Worm (Caenorhabditis elegans) whole organism, L2 larva: ENCODE data around the gene F54B11.8.
A peak's percentile ranks its signal among the peaks of the same experiment; 100 is the strongest.

Source experiments
- C34F6.9 ChIP-seq: fragments of 150-350 bp; optimal IDR thresholded peaks from 2 replicates; lab custom pipeline; 2014; ENCODE audit warnings: missing biosample characterization, missing genetic modification characterization
- F13H6.1 ChIP-seq: sonication (generic microtip); optimal IDR thresholded peaks from 2 replicates; lab custom pipeline; 2016; ENCODE audit warnings: missing genetic modification characterization, missing compliant biosample characterization
- R02D3.7 ChIP-seq: fragments of 150-350 bp; optimal IDR thresholded peaks from 2 replicates; lab custom pipeline; 2014; ENCODE audit warnings: missing biosample characterization, missing genetic modification characterization
- Y55F3AM.14 ChIP-seq: fragments of 200-800 bp; sonication (Bioruptor generic); optimal IDR thresholded peaks from 2 replicates; lab custom pipeline; 2018; ENCODE audit warnings: mild to moderate bottlenecking, missing genetic modification characterization, missing compliant biosample characterization
- alr-1 ChIP-seq: fragments of 150-350 bp; optimal IDR thresholded peaks from 2 replicates; lab custom pipeline; 2014; ENCODE audit warnings: missing biosample characterization, missing genetic modification characterization
- aly-2 ChIP-seq: fragments of 150-350 bp; optimal IDR thresholded peaks from 2 replicates; lab custom pipeline; 2014; ENCODE audit warnings: missing biosample characterization, missing genetic modification characterization
- ama-1 ChIP-seq: fragments of 150-350 bp; optimal IDR thresholded peaks from 2 replicates; lab custom pipeline; 2018; ENCODE audit warnings: inconsistent platforms
- blmp-1 ChIP-seq: sonication (generic microtip); optimal IDR thresholded peaks from 2 replicates; lab custom pipeline; 2017; ENCODE audit warnings: missing genetic modification characterization, mild to moderate bottlenecking, missing compliant biosample characterization, antibody characterized with exemption, moderate library complexity; ENCODE audit not compliant: insufficient read depth
- ceh-16 ChIP-seq: fragments of 150-350 bp; optimal IDR thresholded peaks from 2 replicates; lab custom pipeline; 2014; ENCODE audit warnings: missing biosample characterization, missing genetic modification characterization
- ceh-82 ChIP-seq: fragments of 150-350 bp; optimal IDR thresholded peaks from 2 replicates; lab custom pipeline; 2014; ENCODE audit warnings: missing biosample characterization, missing genetic modification characterization
- crh-2 ChIP-seq: sonication (generic microtip); optimal IDR thresholded peaks from 2 replicates; lab custom pipeline; 2017; ENCODE audit warnings: missing biosample characterization, missing genetic modification characterization
- dmd-4 ChIP-seq: sonication (generic microtip); optimal IDR thresholded peaks from 2 replicates; lab custom pipeline; 2017; ENCODE audit warnings: missing biosample characterization, missing genetic modification characterization
- egl-27 ChIP-seq: sonication (generic microtip); optimal IDR thresholded peaks from 3 replicates; lab custom pipeline; 2017; ENCODE audit warnings: missing biosample characterization, missing genetic modification reagents, missing genetic modification characterization
- elt-1 ChIP-seq: fragments of 150-350 bp; optimal IDR thresholded peaks from 2 replicates; lab custom pipeline; 2014; ENCODE audit warnings: missing biosample characterization, missing genetic modification characterization
- elt-3 ChIP-seq: sonication (generic microtip); optimal IDR thresholded peaks from 2 replicates; lab custom pipeline; 2017; ENCODE audit warnings: missing biosample characterization, missing genetic modification characterization
- fos-1 ChIP-seq: fragments of 150-350 bp; optimal IDR thresholded peaks from 2 replicates; lab custom pipeline; 2014; ENCODE audit warnings: missing biosample characterization, missing genetic modification characterization
- gmeb-1 ChIP-seq: fragments of 150-350 bp; optimal IDR thresholded peaks from 2 replicates; lab custom pipeline; 2014; ENCODE audit warnings: missing biosample characterization, missing genetic modification characterization
- lin-11 ChIP-seq: fragments of 150-350 bp; sonication (generic microtip); optimal IDR thresholded peaks from 2 replicates; lab custom pipeline; 2014; ENCODE audit warnings: missing biosample characterization, missing genetic modification characterization, inconsistent platforms, mixed read lengths
- lin-13 ChIP-seq: fragments of 150-350 bp; optimal IDR thresholded peaks from 2 replicates; lab custom pipeline; 2014; ENCODE audit warnings: missing biosample characterization, missing genetic modification reagents, missing genetic modification characterization
- lsy-2 ChIP-seq, 2 experiments: fragments of 150-350 bp in 1 of 2; sonication (generic microtip) in 1 of 2; optimal IDR thresholded peaks; 2 replicates each; lab custom pipeline; 2014 to 2017; ENCODE audit warnings: missing biosample characterization in 2 of 2, missing genetic modification characterization in 2 of 2
- mab-5 ChIP-seq: fragments of 150-350 bp; optimal IDR thresholded peaks from 2 replicates; lab custom pipeline; 2014; ENCODE audit warnings: missing biosample characterization, missing genetic modification characterization
- mbf-1 ChIP-seq: sonication (generic microtip); optimal IDR thresholded peaks from 2 replicates; lab custom pipeline; 2017; ENCODE audit warnings: missing biosample characterization, missing genetic modification characterization
- mdl-1 ChIP-seq, 2 experiments: fragments of 150-350 bp in 1 of 2; sonication (generic microtip) in 1 of 2; optimal IDR thresholded peaks; 2 replicates each; lab custom pipeline; 2017; ENCODE audit warnings: missing biosample characterization in 2 of 2, missing genetic modification characterization in 2 of 2
- nhr-10 ChIP-seq: sonication (generic microtip); optimal IDR thresholded peaks from 2 replicates; lab custom pipeline; 2017; ENCODE audit warnings: missing biosample characterization, missing genetic modification characterization
- nhr-12 ChIP-seq: fragments of 150-350 bp; optimal IDR thresholded peaks from 2 replicates; lab custom pipeline; 2014; ENCODE audit warnings: missing biosample characterization, missing genetic modification characterization
- nhr-129 ChIP-seq: fragments of 150-350 bp; optimal IDR thresholded peaks from 2 replicates; lab custom pipeline; 2014; ENCODE audit warnings: missing biosample characterization, missing genetic modification characterization
- nhr-21 ChIP-seq: fragments of 150-350 bp; optimal IDR thresholded peaks from 2 replicates; lab custom pipeline; 2014; ENCODE audit warnings: missing biosample characterization, missing genetic modification characterization
- nhr-237 ChIP-seq: fragments of 150-350 bp; optimal IDR thresholded peaks from 2 replicates; lab custom pipeline; 2014; ENCODE audit warnings: missing biosample characterization, missing genetic modification characterization
- nhr-25 ChIP-seq: fragments of 150-350 bp; sonication (generic microtip); optimal IDR thresholded peaks from 3 replicates; lab custom pipeline; 2014; ENCODE audit warnings: missing biosample characterization, missing genetic modification characterization
- nhr-6 ChIP-seq: fragments of 150-350 bp; optimal IDR thresholded peaks from 2 replicates; lab custom pipeline; 2014; ENCODE audit warnings: missing biosample characterization, missing genetic modification characterization
- sem-4 ChIP-seq: fragments of 150-350 bp; optimal IDR thresholded peaks from 2 replicates; lab custom pipeline; 2014; ENCODE audit warnings: missing biosample characterization, missing genetic modification reagents, missing genetic modification characterization
- snpc-4 ChIP-seq: fragments of 150-350 bp; optimal IDR thresholded peaks from 2 replicates; lab custom pipeline; 2014; ENCODE audit warnings: missing biosample characterization, missing genetic modification characterization
- unc-39 ChIP-seq: fragments of 150-350 bp; optimal IDR thresholded peaks from 2 replicates; lab custom pipeline; 2014; ENCODE audit warnings: missing biosample characterization, missing genetic modification characterization
- unc-55 ChIP-seq: fragments of 150-350 bp; sonication (generic microtip); optimal IDR thresholded peaks from 3 replicates; lab custom pipeline; 2014; ENCODE audit warnings: missing biosample characterization, missing genetic modification reagents, missing genetic modification characterization
- unc-62 ChIP-seq: fragments of 150-350 bp; optimal IDR thresholded peaks from 2 replicates; lab custom pipeline; 2014; ENCODE audit warnings: missing biosample characterization, missing genetic modification reagents, missing genetic modification characterization
- zag-1 ChIP-seq: fragments of 150-350 bp; optimal IDR thresholded peaks from 2 replicates; lab custom pipeline; 2014; ENCODE audit warnings: missing biosample characterization, missing genetic modification characterization
- ztf-1 ChIP-seq: fragments of 200-800 bp; sonication (Bioruptor generic); conservative IDR thresholded peaks from 2 replicates; pipeline ENCODE4 v1.3.6; 2022; ENCODE audit warnings: missing genetic modification characterization, missing compliant biosample characterization
- ztf-11 ChIP-seq: sonication (generic microtip); optimal IDR thresholded peaks from 2 replicates; lab custom pipeline; 2017; ENCODE audit warnings: missing biosample characterization, missing genetic modification characterization
- ztf-4 ChIP-seq: fragments of 150-350 bp; optimal IDR thresholded peaks from 2 replicates; lab custom pipeline; 2014; ENCODE audit warnings: missing biosample characterization, missing genetic modification characterization

The F54B11.8 gene

ce11 chrX:13584725-13585371 is 18.9 kb downstream of the F54B11.8 start, which contains the start of gene unc-84:
unc-84 (plus strand) TSS chrX:13584775.
- TF ChIP-seq ama-1 (lab: Kevin White, UChicago) (no peak), unc-55 (GFP tag; lab: Kevin White, UChicago) (peak; percentile 9), gmeb-1 (tag; lab: Kevin White, UChicago) (peak; percentile 55), nhr-6 (tag; lab: Kevin White, UChicago) (no peak), mbf-1 (tag; lab: Kevin White, UChicago) (no peak), C34F6.9 (tag; lab: Kevin White, UChicago) (peak; percentile 2), F13H6.1 (tag; lab: Kevin White, UChicago) (peak; percentile 1)

ce11 chrX:13583895-13584344 is 19.8 kb downstream of the F54B11.8 start:
- peak; percentile 40 for TF ChIP-seq fos-1
- TF ChIP-seq unc-55 (GFP tag; lab: Kevin White, UChicago): peak; percentile 11
- TF ChIP-seq F13H6.1 (tag; lab: Kevin White, UChicago): peak; percentile 65
- no peak for TF ChIP-seq zag-1 (tag; lab: Kevin White, UChicago)
- no peak for TF ChIP-seq elt-1 (tag; lab: Kevin White, UChicago)
- no peak for TF ChIP-seq elt-3
- TF ChIP-seq ceh-16 (tag; lab: Kevin White, UChicago): peak; percentile 73
- peak; percentile 73 for TF ChIP-seq nhr-25 (tag; lab: Kevin White, UChicago)
- no peak for TF ChIP-seq ama-1 (lab: Kevin White, UChicago)
- TF ChIP-seq mbf-1 (tag; lab: Kevin White, UChicago): no peak
- no peak for TF ChIP-seq crh-2 (tag; lab: Kevin White, UChicago)
- TF ChIP-seq lsy-2 (tag; optimal IDR thresholded peaks at IDR 0.05; lab: Kevin White, UChicago): peak in 1 of 2 experiments; percentile 12
- TF ChIP-seq nhr-129 (tag; lab: Kevin White, UChicago): peak; percentile 62
- TF ChIP-seq mab-5: peak; percentile 32
- no peak for TF ChIP-seq nhr-21
- TF ChIP-seq sem-4 (tag; lab: Kevin White, UChicago): peak; percentile 62
- TF ChIP-seq lin-11 (tag; lab: Kevin White, UChicago): peak; percentile 48
- TF ChIP-seq ceh-82 (tag; lab: Kevin White, UChicago): no peak
- TF ChIP-seq egl-27 (tag; lab: Kevin White, UChicago): no peak
- no peak for TF ChIP-seq lin-13 (GFP tag; lab: Kevin White, UChicago)

- TF ChIP-seq ztf-11 (tag; lab: Kevin White, UChicago) (no peak), unc-39 (no peak)
Measured at ce11 chrX:13581820-13582219, 21.9 kb downstream of the F54B11.8 start, which contains the start of gene F54B11.10. F54B11.10 (plus strand) TSS chrX:13582120.

DNA sequence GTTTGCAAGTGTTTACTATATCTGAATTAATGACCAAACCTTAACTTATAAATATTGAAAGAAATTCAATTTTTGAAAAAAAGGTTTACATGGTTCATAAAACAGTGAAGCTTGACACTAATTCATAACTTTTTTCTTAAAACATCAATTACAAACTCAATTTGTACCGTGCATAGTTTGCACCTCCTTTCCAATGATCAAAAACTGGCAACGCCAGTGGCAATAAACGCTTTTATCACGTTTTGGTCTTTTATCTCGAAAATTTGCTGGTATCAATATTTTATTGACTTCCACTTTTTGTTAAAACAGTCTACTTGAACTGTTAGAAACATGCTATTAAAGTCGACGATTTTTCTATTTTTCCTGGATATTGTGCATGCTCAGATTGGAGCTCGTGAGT is 25.2 kb downstream of the F54B11.8 start, which contains the start of gene F54B11.11:
F54B11.11 (plus strand) TSS at position 301 of the 400 bp plus-strand sequence.
- TF ChIP-seq ceh-16 (tag; lab: Kevin White, UChicago) (no peak), nhr-129 (tag; lab: Kevin White, UChicago) (no peak), nhr-12 (no peak), aly-2 (tag; lab: Kevin White, UChicago) (no peak), blmp-1 (tag; lab: Kevin White, UChicago) (no peak), elt-3 (no peak), unc-62 (GFP tag; lab: Kevin White, UChicago) (no peak), mdl-1 (tag; optimal IDR thresholded peaks at IDR 0.05; lab: Kevin White, UChicago) (no peak), nhr-21 (no peak), mab-5 (no peak), crh-2 (tag; lab: Kevin White, UChicago) (no peak), Y55F3AM.14 (GFP tag; lab: Kevin White, UChicago) (no peak), F13H6.1 (tag; lab: Kevin White, UChicago) (no peak), dmd-4 (tag; lab: Kevin White, UChicago) (no peak)

DNA sequence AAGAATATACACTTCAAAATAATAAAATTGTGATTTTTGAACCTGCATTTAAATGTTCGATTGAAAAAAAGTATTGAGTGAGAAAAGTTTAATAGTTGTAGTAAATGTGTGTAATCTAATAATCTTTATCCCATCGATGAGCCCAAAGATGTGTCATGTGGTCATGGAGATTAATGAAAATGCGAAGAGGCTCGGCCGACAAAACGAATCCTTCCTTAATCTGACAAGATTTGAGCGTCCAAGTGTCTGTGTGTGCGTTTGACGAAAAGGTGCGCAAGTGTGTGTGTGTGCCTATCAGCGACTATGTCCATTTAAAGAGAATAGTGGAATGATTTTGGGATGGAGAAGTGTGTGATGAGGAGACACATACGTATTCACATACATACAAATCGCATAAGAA is 29.7 kb downstream of the F54B11.8 start:
- no peak for TF ChIP-seq elt-3
- no peak for TF ChIP-seq nhr-10 (tag; lab: Kevin White, UChicago)
- TF ChIP-seq lin-11 (tag; lab: Kevin White, UChicago): no peak
- no peak for TF ChIP-seq unc-62 (GFP tag; lab: Kevin White, UChicago)
- TF ChIP-seq nhr-237: no peak
- TF ChIP-seq alr-1 (tag; lab: Kevin White, UChicago): no peak
- TF ChIP-seq fos-1: no peak
- TF ChIP-seq lsy-2 (tag; optimal IDR thresholded peaks at IDR 0.05; lab: Kevin White, UChicago): no peak
- no peak for TF ChIP-seq sem-4 (tag; lab: Kevin White, UChicago)
- TF ChIP-seq R02D3.7 (tag; lab: Kevin White, UChicago): no peak
- TF ChIP-seq ztf-4 (tag; lab: Kevin White, UChicago): no peak
- no peak for TF ChIP-seq nhr-25 (tag; lab: Kevin White, UChicago)
- no peak for TF ChIP-seq gmeb-1 (tag; lab: Kevin White, UChicago)
- TF ChIP-seq ceh-16 (tag; lab: Kevin White, UChicago): no peak
- no peak for TF ChIP-seq snpc-4 (tag; lab: Kevin White, UChicago)
- TF ChIP-seq ztf-1: no peak
- TF ChIP-seq nhr-129 (tag; lab: Kevin White, UChicago): no peak
